Worm (Caenorhabditis elegans) whole organism, early embryonic: Measurements from ENCODE around the gene Y41E3.19.

ENCODE experiments used
- B0310.2 ChIP-seq: sonication (generic microtip); optimal IDR thresholded peaks from 2 replicates; lab custom pipeline; 2016; ENCODE audit warnings: mild to moderate bottlenecking, missing genetic modification characterization, missing compliant biosample characterization
- F13C5.2 ChIP-seq: sonication (generic microtip); optimal IDR thresholded peaks from 2 replicates; lab custom pipeline; 2017; ENCODE audit warnings: mild to moderate bottlenecking, missing genetic modification characterization, inconsistent platforms, missing compliant biosample characterization
- aly-1 ChIP-seq: sonication (generic microtip); optimal IDR thresholded peaks from 2 replicates; lab custom pipeline; 2016; ENCODE audit warnings: missing genetic modification characterization, missing compliant biosample characterization
- ama-1 ChIP-seq: fragments of 150-350 bp; optimal IDR thresholded peaks from 2 replicates; lab custom pipeline; 2014
- ceh-13 ChIP-seq: fragments of 200-800 bp; sonication (Bioruptor generic); optimal IDR thresholded peaks from 2 replicates; lab custom pipeline; 2018; ENCODE audit warnings: mild to moderate bottlenecking, missing genetic modification characterization, missing compliant biosample characterization
- ceh-36 ChIP-seq: sonication (generic microtip); optimal IDR thresholded peaks from 2 replicates; lab custom pipeline; 2016; ENCODE audit warnings: missing genetic modification characterization, inconsistent platforms, missing compliant biosample characterization
- ets-7 ChIP-seq: sonication (generic microtip); optimal IDR thresholded peaks from 2 replicates; lab custom pipeline; 2016; ENCODE audit warnings: missing genotype, missing genetic modification characterization, missing compliant biosample characterization
- flt-1 ChIP-seq: fragments of 200-800 bp; sonication (Bioruptor generic); IDR thresholded peaks from 2 replicates; pipeline ENCODE4 v1.3.6; 2022; ENCODE audit warnings: missing genetic modification characterization, missing compliant biosample characterization
- hmbx-1 ChIP-seq: sonication (generic microtip); optimal IDR thresholded peaks from 2 replicates; lab custom pipeline; 2016; ENCODE audit warnings: mild to moderate bottlenecking, missing genetic modification characterization, missing compliant biosample characterization
- hmg-4 ChIP-seq: fragments of 200-800 bp; sonication (Bioruptor generic); optimal IDR thresholded peaks from 2 replicates; lab custom pipeline; 2018; ENCODE audit warnings: mild to moderate bottlenecking, missing genetic modification characterization, missing compliant biosample characterization
- hnd-1 ChIP-seq: sonication (generic microtip); optimal IDR thresholded peaks from 2 replicates; lab custom pipeline; 2016; ENCODE audit warnings: missing genetic modification characterization, missing compliant biosample characterization
- pes-1 ChIP-seq: fragments of 200-800 bp; sonication (Bioruptor generic); IDR thresholded peaks from 2 replicates; pipeline ENCODE4 v1.3.6; 2022; ENCODE audit warnings: missing genetic modification reagents, missing genetic modification characterization, missing compliant biosample characterization
- scrt-1 ChIP-seq: fragments of 200-800 bp; sonication (Bioruptor generic); IDR thresholded peaks from 2 replicates; pipeline ENCODE4 v1.3.6; 2022; ENCODE audit warnings: missing genetic modification characterization, missing compliant biosample characterization
- sea-1 ChIP-seq: fragments of 200-800 bp; sonication (Bioruptor generic); conservative IDR thresholded peaks from 2 replicates; pipeline ENCODE4 v1.3.6; 2022; ENCODE audit warnings: missing genetic modification characterization, missing compliant biosample characterization
- tbx-11 ChIP-seq: fragments of 200-800 bp; sonication (Bioruptor generic); IDR thresholded peaks from 2 replicates; pipeline ENCODE4 v1.3.6; 2022; ENCODE audit warnings: missing genetic modification characterization, missing compliant biosample characterization
- tbx-37 ChIP-seq: fragments of 200-800 bp; sonication (Bioruptor generic); conservative IDR thresholded peaks from 2 replicates; pipeline ENCODE4 v1.3.6; 2022; ENCODE audit warnings: missing genetic modification reagents, missing genetic modification characterization, missing compliant biosample characterization
- tra-4 ChIP-seq: sonication (generic microtip); optimal IDR thresholded peaks from 2 replicates; lab custom pipeline; 2017; ENCODE audit warnings: missing genetic modification characterization, missing compliant biosample characterization

Gene Y41E3.19

ce11 chrIV:15016984-15017383 is 38.9 kb upstream of the Y41E3.19 start:
- TF ChIP-seq scrt-1: no peak
- TF ChIP-seq tbx-37: no peak
- no peak for TF ChIP-seq hmbx-1 (tag; lab: Kevin White, UChicago)
- TF ChIP-seq B0310.2: no peak
- TF ChIP-seq tbx-11 (GFP tag; lab: Robert Waterston, UW): no peak
- no peak for TF ChIP-seq ceh-13 (GFP tag; lab: Kevin White, UChicago)
- no peak for TF ChIP-seq tra-4 (tag; lab: Kevin White, UChicago)
- TF ChIP-seq flt-1 (GFP tag; lab: Robert Waterston, UW): no peak
- no peak for TF ChIP-seq ama-1 (lab: Kevin White, UChicago)
- no peak for TF ChIP-seq hmg-4 (GFP tag; lab: Kevin White, UChicago)
- no peak for TF ChIP-seq ets-7 (tag; lab: Kevin White, UChicago)
- TF ChIP-seq aly-1 (tag; lab: Kevin White, UChicago): no peak
- TF ChIP-seq ceh-36 (tag; lab: Kevin White, UChicago): no peak
- no peak for TF ChIP-seq hnd-1 (tag; lab: Kevin White, UChicago)
- TF ChIP-seq pes-1 (GFP tag; lab: Robert Waterston, UW): no peak
- TF ChIP-seq sea-1 (GFP tag; lab: Robert Waterston, UW): no peak

ce11 chrIV:15020958-15021357 is 35.0 kb upstream of the Y41E3.19 start:
- no peak for TF ChIP-seq F13C5.2 (tag; lab: Kevin White, UChicago)
- no peak for TF ChIP-seq B0310.2
- no peak for TF ChIP-seq flt-1 (GFP tag; lab: Robert Waterston, UW)
- no peak for TF ChIP-seq hnd-1 (tag; lab: Kevin White, UChicago)
- no peak for TF ChIP-seq scrt-1
- TF ChIP-seq hmg-4 (GFP tag; lab: Kevin White, UChicago): no peak
- no peak for TF ChIP-seq tbx-11 (GFP tag; lab: Robert Waterston, UW)
- TF ChIP-seq tra-4 (tag; lab: Kevin White, UChicago): no peak
- TF ChIP-seq aly-1 (tag; lab: Kevin White, UChicago): no peak
- no peak for TF ChIP-seq ama-1 (lab: Kevin White, UChicago)
- TF ChIP-seq sea-1 (GFP tag; lab: Robert Waterston, UW): no peak
- no peak for TF ChIP-seq ets-7 (tag; lab: Kevin White, UChicago)
- no peak for TF ChIP-seq hmbx-1 (tag; lab: Kevin White, UChicago)
- TF ChIP-seq ceh-13 (GFP tag; lab: Kevin White, UChicago): no peak
- TF ChIP-seq tbx-37: no peak
- TF ChIP-seq pes-1 (GFP tag; lab: Robert Waterston, UW): no peak
- no peak for TF ChIP-seq ceh-36 (tag; lab: Kevin White, UChicago)

ce11 chrIV:15024426-15024825 is 31.5 kb upstream of the Y41E3.19 start:
- no peak for TF ChIP-seq hnd-1 (tag; lab: Kevin White, UChicago)
- TF ChIP-seq hmg-4 (GFP tag; lab: Kevin White, UChicago): no peak
- no peak for TF ChIP-seq ets-7 (tag; lab: Kevin White, UChicago)
- no peak for TF ChIP-seq sea-1 (GFP tag; lab: Robert Waterston, UW)
- no peak for TF ChIP-seq F13C5.2 (tag; lab: Kevin White, UChicago)
- TF ChIP-seq tbx-11 (GFP tag; lab: Robert Waterston, UW): no peak

ce11 chrIV:15025384-15025783 is 30.5 kb upstream of the Y41E3.19 start, which contains the start of gene fcd-2:
fcd-2 (plus strand) TSS chrIV:15025710.
- peak; percentile 46 for TF ChIP-seq F13C5.2 (tag; lab: Kevin White, UChicago)
- no peak for TF ChIP-seq ceh-36 (tag; lab: Kevin White, UChicago)

ce11 chrIV:15027334-15027733 is 28.6 kb upstream of the Y41E3.19 start:
- TF ChIP-seq ceh-13 (GFP tag; lab: Kevin White, UChicago) (no peak), pes-1 (GFP tag; lab: Robert Waterston, UW) (no peak), aly-1 (tag; lab: Kevin White, UChicago) (no peak), hmg-4 (GFP tag; lab: Kevin White, UChicago) (no peak), tra-4 (tag; lab: Kevin White, UChicago) (no peak), flt-1 (GFP tag; lab: Robert Waterston, UW) (no peak), tbx-11 (GFP tag; lab: Robert Waterston, UW) (no peak), hnd-1 (tag; lab: Kevin White, UChicago) (no peak), ceh-36 (tag; lab: Kevin White, UChicago) (no peak), sea-1 (GFP tag; lab: Robert Waterston, UW) (no peak), scrt-1 (no peak), B0310.2 (no peak), ets-7 (tag; lab: Kevin White, UChicago) (no peak), hmbx-1 (tag; lab: Kevin White, UChicago) (no peak), F13C5.2 (tag; lab: Kevin White, UChicago) (no peak), tbx-37 (no peak), ama-1 (lab: Kevin White, UChicago) (no peak)

- TF ChIP-seq ceh-36 (tag; lab: Kevin White, UChicago): no peak
- no peak for TF ChIP-seq pes-1 (GFP tag; lab: Robert Waterston, UW)
- no peak for TF ChIP-seq tbx-11 (GFP tag; lab: Robert Waterston, UW)
- no peak for TF ChIP-seq scrt-1
- TF ChIP-seq tbx-37: no peak
- TF ChIP-seq hmg-4 (GFP tag; lab: Kevin White, UChicago): no peak
These were observed 28.0 kb upstream of the Y41E3.19 start for ce11 chrIV:15027884-15028283.

- TF ChIP-seq hnd-1 (tag; lab: Kevin White, UChicago) (no peak), B0310.2 (no peak), ceh-13 (GFP tag; lab: Kevin White, UChicago) (no peak), tbx-37 (no peak), ceh-36 (tag; lab: Kevin White, UChicago) (no peak), ama-1 (lab: Kevin White, UChicago) (no peak), tra-4 (tag; lab: Kevin White, UChicago) (no peak), scrt-1 (no peak), ets-7 (tag; lab: Kevin White, UChicago) (no peak), aly-1 (tag; lab: Kevin White, UChicago) (no peak), F13C5.2 (tag; lab: Kevin White, UChicago) (no peak), sea-1 (GFP tag; lab: Robert Waterston, UW) (no peak), flt-1 (GFP tag; lab: Robert Waterston, UW) (no peak), hmg-4 (GFP tag; lab: Kevin White, UChicago) (no peak)
These were observed 27.5 kb upstream of the Y41E3.19 start for ce11 chrIV:15028386-15028785.
